Worm (Caenorhabditis elegans) whole organism, L4 larva: Measurements from ENCODE around the gene C44H9.6.

Experiments used
- D1046.2 ChIP-seq: fragments of 200-800 bp; sonication (Bioruptor generic); IDR thresholded peaks from 2 replicates; pipeline ENCODE4 v1.3.6; 2022; ENCODE audit warnings: missing genetic modification characterization, missing compliant biosample characterization
- F37D6.2 ChIP-seq: sonication (generic microtip); optimal IDR thresholded peaks from 2 replicates; lab custom pipeline; 2016; ENCODE audit warnings: mild to moderate bottlenecking, missing genetic modification characterization, missing compliant biosample characterization
- F44E2.7 ChIP-seq: fragments of 200-800 bp; sonication (Bioruptor generic); IDR thresholded peaks from 2 replicates; pipeline ENCODE4 v2.1.2; 2022; ENCODE audit warnings: missing genetic modification characterization, missing compliant biosample characterization
- T20F7.1 ChIP-seq: fragments of 200-800 bp; sonication (Bioruptor generic); optimal IDR thresholded peaks from 2 replicates; lab custom pipeline; 2018; ENCODE audit warnings: mild to moderate bottlenecking, missing genetic modification characterization, missing compliant biosample characterization
- T26A8.4 ChIP-seq: fragments of 200-800 bp; sonication (Bioruptor generic); IDR thresholded peaks from 2 replicates; pipeline ENCODE4 v1.3.6; 2022; ENCODE audit warnings: missing genetic modification characterization, missing compliant biosample characterization
- aha-1 ChIP-seq: fragments of 150-350 bp; peaks from one replicate; lab custom pipeline; 2014; ENCODE audit warnings: missing biosample characterization, missing genetic modification characterization
- aly-2 ChIP-seq: sonication (generic microtip); optimal IDR thresholded peaks from 2 replicates; lab custom pipeline; 2018; ENCODE audit warnings: missing biosample characterization, missing genetic modification characterization
- ceh-20 ChIP-seq: fragments of 200-800 bp; sonication (Bioruptor generic); IDR thresholded peaks from 2 replicates; pipeline ENCODE4 v1.3.6; 2022; ENCODE audit warnings: missing genetic modification reagents, missing genetic modification characterization, missing compliant biosample characterization
- ceh-28 ChIP-seq: fragments of 150-350 bp; optimal IDR thresholded peaks from 2 replicates; lab custom pipeline; 2014; ENCODE audit warnings: missing biosample characterization, missing genetic modification reagents, missing genetic modification characterization
- ceh-44 ChIP-seq: fragments of 200-800 bp; sonication (Bioruptor generic); IDR thresholded peaks from 2 replicates; pipeline ENCODE4 v1.3.6; 2022; ENCODE audit warnings: missing genetic modification reagents, missing genetic modification characterization, missing compliant biosample characterization
- cey-2 ChIP-seq: sonication (generic microtip); optimal IDR thresholded peaks from 3 replicates; lab custom pipeline; 2017; ENCODE audit warnings: missing genetic modification characterization, mild to moderate bottlenecking, missing compliant biosample characterization, antibody characterized with exemption, borderline replicate concordance; ENCODE audit not compliant: insufficient read depth
- daf-12 ChIP-seq: fragments of 150-350 bp; optimal IDR thresholded peaks from 2 replicates; lab custom pipeline; 2014; ENCODE audit warnings: missing biosample characterization, missing genetic modification reagents, missing genetic modification characterization
- daf-16 ChIP-seq, 3 experiments: sonication (generic microtip); optimal IDR thresholded peaks; 2 replicates each; lab custom pipeline; 2016 to 2017; ENCODE audit warnings: missing genetic modification characterization in 3 of 3, missing genetic modification reagents in 3 of 3, mild to moderate bottlenecking in 2 of 3, missing compliant biosample characterization in 2 of 3, missing biosample characterization in 1 of 3, moderate library complexity in 1 of 3
- dpl-1 ChIP-seq: fragments of 150-350 bp; optimal IDR thresholded peaks from 2 replicates; lab custom pipeline; 2014; ENCODE audit warnings: missing biosample characterization, missing genetic modification reagents, missing genetic modification characterization
- dve-1 ChIP-seq: sonication (generic microtip); optimal IDR thresholded peaks from 2 replicates; lab custom pipeline; 2017; ENCODE audit warnings: antibody characterized with exemption, mild to moderate bottlenecking, missing genetic modification characterization, missing compliant biosample characterization; ENCODE audit not compliant: insufficient read depth
- fos-1 ChIP-seq: fragments of 150-350 bp; optimal IDR thresholded peaks from 2 replicates; lab custom pipeline; 2014; ENCODE audit warnings: missing biosample characterization, missing genetic modification characterization
- hif-1 ChIP-seq, 2 experiments: sonication (generic microtip); optimal IDR thresholded peaks; 2 replicates each; lab custom pipeline; 2016 to 2017; ENCODE audit warnings: missing compliant biosample characterization in 2 of 2, missing genetic modification characterization in 2 of 2, missing genetic modification reagents in 2 of 2, missing genotype in 2 of 2, mild to moderate bottlenecking in 1 of 2
- hlh-11 ChIP-seq: fragments of 200-800 bp; sonication (Bioruptor generic); optimal IDR thresholded peaks from 2 replicates; lab custom pipeline; 2018; ENCODE audit warnings: mild to moderate bottlenecking, missing genetic modification characterization, missing compliant biosample characterization
- hlh-30 ChIP-seq: sonication (generic microtip); optimal IDR thresholded peaks from 2 replicates; lab custom pipeline; 2017; ENCODE audit warnings: antibody characterized with exemption, mild to moderate bottlenecking, missing genetic modification characterization, missing compliant biosample characterization; ENCODE audit not compliant: insufficient read depth
- hmg-1.1 ChIP-seq: fragments of 200-800 bp; sonication (Bioruptor generic); IDR thresholded peaks from 2 replicates; pipeline ENCODE4 v1.3.6; 2022; ENCODE audit warnings: missing genetic modification reagents, missing genetic modification characterization, missing compliant biosample characterization
- jun-1 ChIP-seq: fragments of 150-350 bp; optimal IDR thresholded peaks from 2 replicates; lab custom pipeline; 2014; ENCODE audit warnings: missing biosample characterization, missing genetic modification reagents, missing genetic modification characterization
- lim-7 ChIP-seq: fragments of 200-800 bp; sonication (Bioruptor generic); IDR thresholded peaks from 2 replicates; pipeline ENCODE4 v1.3.6; 2022; ENCODE audit warnings: missing genetic modification characterization, missing compliant biosample characterization
- lin-1 ChIP-seq: fragments of 200-800 bp; sonication (Bioruptor generic); IDR thresholded peaks from 2 replicates; pipeline ENCODE4 v1.3.6; 2022; ENCODE audit warnings: missing genetic modification reagents, missing genetic modification characterization, missing compliant biosample characterization
- lin-29 ChIP-seq: fragments of 200-800 bp; sonication (Bioruptor generic); IDR thresholded peaks from 2 replicates; pipeline ENCODE4 v1.3.6; 2022; ENCODE audit warnings: missing genetic modification reagents, missing genetic modification characterization, missing compliant biosample characterization
- lsy-2 ChIP-seq, 2 experiments: fragments of 150-350 bp in 1 of 2; sonication (generic microtip) in 1 of 2; optimal IDR thresholded peaks; 2 replicates each; lab custom pipeline; 2014 to 2017; ENCODE audit warnings: missing biosample characterization in 2 of 2, missing genetic modification characterization in 2 of 2
- madf-5 ChIP-seq, 2 experiments: fragments of 200-800 bp; sonication (Bioruptor generic); IDR thresholded peaks; 2 replicates each; pipeline ENCODE4 v1.3.6; 2022; ENCODE audit warnings: missing compliant biosample characterization in 2 of 2, missing genetic modification characterization in 2 of 2
- mdl-1 ChIP-seq, 2 experiments: fragments of 150-350 bp in 1 of 2; sonication (generic microtip) in 1 of 2; optimal IDR thresholded peaks; 2 replicates each; lab custom pipeline; 2014 to 2017; ENCODE audit warnings: missing biosample characterization in 2 of 2, missing genetic modification characterization in 2 of 2
- mep-1 ChIP-seq: fragments of 150-350 bp; sonication (generic microtip); optimal IDR thresholded peaks from 3 replicates; lab custom pipeline; 2014; ENCODE audit warnings: missing biosample characterization, missing genetic modification characterization
- mes-2 ChIP-seq: sonication (generic microtip); optimal IDR thresholded peaks from 2 replicates; lab custom pipeline; 2016; ENCODE audit warnings: missing genotype, mild to moderate bottlenecking, missing genetic modification characterization, missing compliant biosample characterization; ENCODE audit not compliant: poor library complexity, severe bottlenecking
- mxl-2 ChIP-seq: fragments of 200-800 bp; sonication (Bioruptor generic); conservative IDR thresholded peaks from 2 replicates; pipeline ENCODE4 v1.3.6; 2022; ENCODE audit warnings: missing genetic modification reagents, missing genetic modification characterization, missing compliant biosample characterization
- mxl-3 ChIP-seq: fragments of 200-800 bp; sonication (Bioruptor generic); optimal IDR thresholded peaks from 2 replicates; lab custom pipeline; 2018; ENCODE audit warnings: mild to moderate bottlenecking, missing genetic modification characterization, missing compliant biosample characterization
- nhr-102 ChIP-seq: sonication (generic microtip); optimal IDR thresholded peaks from 2 replicates; lab custom pipeline; 2016; ENCODE audit warnings: mild to moderate bottlenecking, missing genetic modification characterization, moderate library complexity, missing compliant biosample characterization
- nhr-111 ChIP-seq: fragments of 200-800 bp; sonication (Bioruptor generic); optimal IDR thresholded peaks from 2 replicates; lab custom pipeline; 2018; ENCODE audit warnings: mild to moderate bottlenecking, missing genetic modification characterization, missing compliant biosample characterization
- nhr-25 ChIP-seq: sonication (generic microtip); optimal IDR thresholded peaks from 2 replicates; lab custom pipeline; 2017; ENCODE audit warnings: missing genetic modification characterization, mild to moderate bottlenecking, missing compliant biosample characterization, antibody characterized with exemption, moderate library complexity, borderline replicate concordance; ENCODE audit not compliant: insufficient read depth
- nhr-28 ChIP-seq: fragments of 150-350 bp; optimal IDR thresholded peaks from 2 replicates; lab custom pipeline; 2014; ENCODE audit warnings: missing biosample characterization, missing genetic modification characterization
- nhr-77 ChIP-seq: fragments of 150-350 bp; optimal IDR thresholded peaks from 2 replicates; lab custom pipeline; 2014; ENCODE audit warnings: missing biosample characterization, missing genetic modification characterization
- php-3 ChIP-seq: fragments of 200-800 bp; sonication (Bioruptor generic); IDR thresholded peaks from 2 replicates; pipeline ENCODE4 v1.3.6; 2022; ENCODE audit warnings: missing genetic modification reagents, missing genetic modification characterization, missing compliant biosample characterization
- pqm-1 ChIP-seq: sonication (generic microtip); optimal IDR thresholded peaks from 2 replicates; lab custom pipeline; 2017; ENCODE audit warnings: missing biosample characterization, missing genetic modification characterization
- rbr-2 ChIP-seq: sonication (generic microtip); optimal IDR thresholded peaks from 2 replicates; lab custom pipeline; 2016; ENCODE audit warnings: missing genotype, missing genetic modification characterization, missing compliant biosample characterization
- sdz-12 ChIP-seq: fragments of 200-800 bp; sonication (Bioruptor generic); optimal IDR thresholded peaks from 2 replicates; lab custom pipeline; 2018; ENCODE audit warnings: mild to moderate bottlenecking, missing genetic modification characterization, missing compliant biosample characterization
- set-16 ChIP-seq: fragments of 200-800 bp; sonication (Bioruptor generic); IDR thresholded peaks from 2 replicates; pipeline ENCODE4 v1.3.6; 2022; ENCODE audit warnings: missing genetic modification reagents, missing genetic modification characterization, missing compliant biosample characterization
- skn-1 ChIP-seq: fragments of 150-350 bp; optimal IDR thresholded peaks from 2 replicates; lab custom pipeline; 2014; ENCODE audit warnings: missing biosample characterization, missing genetic modification characterization
- snpc-1.2 ChIP-seq: fragments of 200-800 bp; sonication (Bioruptor generic); IDR thresholded peaks from 2 replicates; pipeline ENCODE4 v1.3.6; 2022; ENCODE audit warnings: missing genetic modification reagents, missing genetic modification characterization, missing compliant biosample characterization
- spr-3 ChIP-seq: fragments of 200-800 bp; sonication (Bioruptor generic); optimal IDR thresholded peaks from 2 replicates; lab custom pipeline; 2018; ENCODE audit warnings: mild to moderate bottlenecking, missing genetic modification characterization, missing compliant biosample characterization
- unc-130 ChIP-seq: sonication (generic microtip); optimal IDR thresholded peaks from 2 replicates; lab custom pipeline; 2016; ENCODE audit warnings: missing genetic modification reagents, missing genetic modification characterization, missing compliant biosample characterization
- unc-39 ChIP-seq: sonication (generic microtip); optimal IDR thresholded peaks from 2 replicates; lab custom pipeline; 2017; ENCODE audit warnings: missing biosample characterization, missing genetic modification characterization
- unc-62 ChIP-seq, 3 experiments: fragments of 150-350 bp in 1 of 3; sonication (generic microtip); optimal IDR thresholded peaks in 2 of 3; peaks in 1 of 3; 1 replicate in 1 of 3; 2 replicates in 2 of 3; lab custom pipeline; 2014 to 2017; ENCODE audit warnings: missing biosample characterization in 3 of 3, missing genetic modification characterization in 3 of 3, missing genetic modification reagents in 3 of 3, missing genotype in 1 of 3
- zfp-3 ChIP-seq: fragments of 200-800 bp; sonication (Bioruptor generic); conservative IDR thresholded peaks from 2 replicates; pipeline ENCODE4 v1.3.6; 2022; ENCODE audit warnings: missing genetic modification reagents, missing genetic modification characterization, missing compliant biosample characterization
- zip-2 ChIP-seq: fragments of 150-350 bp; optimal IDR thresholded peaks from 2 replicates; lab custom pipeline; 2014; ENCODE audit warnings: missing biosample characterization, missing genetic modification characterization
- ztf-11 ChIP-seq: fragments of 150-350 bp; optimal IDR thresholded peaks from 2 replicates; lab custom pipeline; 2014; ENCODE audit warnings: missing biosample characterization, missing genetic modification characterization

C44H9.6 gene

ce11 chrV:12814481-12814882 lies 30.7 kb downstream of the C44H9.6 start:
- TF ChIP-seq nhr-77, result no peak
- no peak for TF ChIP-seq mxl-2 (GFP tag; lab: Robert Waterston, UW)
- TF ChIP-seq mes-2 (tag; lab: Kevin White, UChicago), result peak; percentile 13
- peak; percentile 53 to 64 for TF ChIP-seq lsy-2 (tag; optimal IDR thresholded peaks at IDR 0.05; lab: Kevin White, UChicago)
- TF ChIP-seq sdz-12 (GFP tag; lab: Kevin White, UChicago), result no peak
- no peak for TF ChIP-seq lim-7 (GFP tag; lab: Robert Waterston, UW)
- no peak for TF ChIP-seq nhr-25
- TF ChIP-seq unc-130 (GFP tag; lab: Kevin White, UChicago), result no peak
- peak; percentile 88 for TF ChIP-seq set-16 (GFP tag; lab: Robert Waterston, UW)
- no peak for TF ChIP-seq php-3 (GFP tag; lab: Robert Waterston, UW)
- peak; percentile 12 for TF ChIP-seq nhr-28
- TF ChIP-seq T26A8.4 (GFP tag; lab: Robert Waterston, UW), result no peak
- TF ChIP-seq hlh-30 (tag; lab: Kevin White, UChicago), result peak; percentile 93
- peak; percentile 43 to 88 for TF ChIP-seq mdl-1 (tag; optimal IDR thresholded peaks at IDR 0.05; lab: Kevin White, UChicago)
- TF ChIP-seq pqm-1 (tag; lab: Kevin White, UChicago), result no peak
- peak; percentile 53 for TF ChIP-seq mxl-3 (GFP tag; lab: Kevin White, UChicago)
- no peak for TF ChIP-seq skn-1
- TF ChIP-seq daf-16 (GFP tag; optimal IDR thresholded peaks at IDR 0.05; lab: Kevin White, UChicago), result peak in 1 of 2 experiments; percentile 50
- TF ChIP-seq daf-16 (tag; optimal IDR thresholded peaks at IDR 0.05; lab: Kevin White, UChicago), result peak; percentile 30
- peak; percentile 70 for TF ChIP-seq F37D6.2 (tag; lab: Kevin White, UChicago)
- no peak for TF ChIP-seq aly-2
- no peak for TF ChIP-seq lin-29 (GFP tag; lab: Robert Waterston, UW)
- no peak for TF ChIP-seq D1046.2
- TF ChIP-seq mep-1 (tag; lab: Kevin White, UChicago), result peak; percentile 68
- peak in 1 of 2 experiments; percentile 98 for TF ChIP-seq unc-62 (GFP tag; optimal IDR thresholded peaks at IDR 0.05 in 1 of 2; lab: Kevin White, UChicago)
- TF ChIP-seq unc-62 (tag; optimal IDR thresholded peaks at IDR 0.05; lab: Kevin White, UChicago), result no peak
- peak; percentile 72 for TF ChIP-seq rbr-2
- peak; percentile 72 for TF ChIP-seq ceh-20 (GFP tag; lab: Robert Waterston, UW)
- no peak for TF ChIP-seq cey-2
- 0 out of 2 replicates have a peak, but pooled peaks have one; percentile 15 for TF ChIP-seq snpc-1.2 (GFP tag; lab: Robert Waterston, UW)
- TF ChIP-seq ceh-44 (GFP tag; lab: Robert Waterston, UW), result no peak
- no peak for TF ChIP-seq zfp-3 (GFP tag; lab: Robert Waterston, UW)
- no peak for TF ChIP-seq nhr-102 (tag; lab: Kevin White, UChicago)
- TF ChIP-seq spr-3 (GFP tag; lab: Kevin White, UChicago), result no peak
- TF ChIP-seq hif-1 (tag; optimal IDR thresholded peaks at IDR 0.05; lab: Kevin White, UChicago), result peak in 1 of 2 experiments; percentile 65
- no peak for TF ChIP-seq unc-39
- no peak for TF ChIP-seq zip-2
- TF ChIP-seq ceh-28 (tag; lab: Kevin White, UChicago), result no peak
- TF ChIP-seq aha-1 (tag; lab: Kevin White, UChicago), result peak; percentile 94
- TF ChIP-seq daf-12 (tag; lab: Kevin White, UChicago), result no peak
- no peak for TF ChIP-seq dpl-1 (GFP tag; lab: Kevin White, UChicago)
- TF ChIP-seq jun-1 (tag; lab: Kevin White, UChicago), result no peak
- no peak for TF ChIP-seq T20F7.1
- TF ChIP-seq hlh-11 (tag; lab: Kevin White, UChicago), result peak; percentile 90
- TF ChIP-seq ztf-11 (tag; lab: Kevin White, UChicago), result no peak
- no peak for TF ChIP-seq lin-1 (GFP tag; lab: Robert Waterston, UW)
- no peak for TF ChIP-seq nhr-111 (GFP tag; lab: Kevin White, UChicago)
- no peak for TF ChIP-seq fos-1
- TF ChIP-seq F44E2.7 (GFP tag; lab: Robert Waterston, UW), result no peak
- peak; percentile 70; the same call in 1 of the 2 replicates for TF ChIP-seq hmg-1.1
- TF ChIP-seq madf-5 (GFP tag; IDR thresholded peaks at IDR 0.05; lab: Robert Waterston, UW), result no peak
- TF ChIP-seq dve-1 (tag; lab: Kevin White, UChicago), result peak; percentile 21
